Fruit fly (Drosophila melanogaster) whole organism, embryonic: ENCODE results near the gene CG1572.

Source experiments
- Aef1 ChIP-seq: fragments of 200-800 bp; sonication (Bioruptor generic); IDR thresholded peaks from 3 replicates; pipeline ENCODE4 v1.3.6; 2022; ENCODE audit warnings: missing biosample characterization, missing genetic modification characterization
- CG10147 ChIP-seq: fragments of 200-800 bp; sonication (Bioruptor generic); optimal IDR thresholded peaks from 2 replicates; lab custom pipeline; 2019; ENCODE audit warnings: missing biosample characterization, mild to moderate bottlenecking, missing genetic modification characterization, moderate library complexity
- CG10267 ChIP-seq: fragments of 200-800 bp; sonication (Bioruptor generic); optimal IDR thresholded peaks from 2 replicates; lab custom pipeline; 2018; ENCODE audit warnings: missing biosample characterization, mild to moderate bottlenecking, missing genetic modification characterization, moderate library complexity
- CG10431 ChIP-seq: fragments of 200-800 bp; sonication (Bioruptor generic); optimal IDR thresholded peaks from 3 replicates; lab custom pipeline; 2018; ENCODE audit warnings: missing biosample characterization, mild to moderate bottlenecking, missing genetic modification characterization
- CG12071 ChIP-seq: fragments of 200-800 bp; sonication (Bioruptor generic); optimal IDR thresholded peaks from 3 replicates; lab custom pipeline; 2018; ENCODE audit warnings: missing biosample characterization, mild to moderate bottlenecking, missing genetic modification characterization
- CG12104 ChIP-seq: fragments of 200-800 bp; sonication (Bioruptor generic); optimal IDR thresholded peaks from 3 replicates; lab custom pipeline; 2016; ENCODE audit warnings: missing biosample characterization, missing genetic modification characterization
- CG12769 ChIP-seq: fragments of 200-800 bp; sonication (Bioruptor generic); optimal IDR thresholded peaks from 2 replicates; lab custom pipeline; 2019; ENCODE audit warnings: missing biosample characterization, mild to moderate bottlenecking, missing genetic modification characterization, moderate library complexity
- CG15073 ChIP-seq: fragments of 200-800 bp; sonication (Bioruptor generic); optimal IDR thresholded peaks from 2 replicates; lab custom pipeline; 2016; ENCODE audit warnings: missing biosample characterization, missing genetic modification characterization
- CG17612 ChIP-seq: fragments of 200-800 bp; sonication (Bioruptor generic); IDR thresholded peaks from 2 replicates; pipeline ENCODE4 v1.3.6; 2022; ENCODE audit warnings: missing biosample characterization, missing genetic modification characterization
- CG17912 ChIP-seq: fragments of 200-800 bp; sonication (Bioruptor generic); optimal IDR thresholded peaks from 2 replicates; lab custom pipeline; 2018; ENCODE audit warnings: missing biosample characterization, mild to moderate bottlenecking, missing genetic modification characterization
- CG18011 ChIP-seq: fragments of 200-800 bp; sonication (Bioruptor generic); optimal IDR thresholded peaks from 2 replicates; lab custom pipeline; 2017; ENCODE audit warnings: missing biosample characterization, missing genetic modification characterization, mild to moderate bottlenecking, moderate library complexity, missing genotype
- CG18619 ChIP-seq: fragments of 200-800 bp; sonication (Bioruptor generic); optimal IDR thresholded peaks from 3 replicates; lab custom pipeline; 2017; ENCODE audit warnings: missing biosample characterization, mild to moderate bottlenecking, missing genetic modification characterization
- CG2116 ChIP-seq: fragments of 200-800 bp; sonication (Bioruptor generic); optimal IDR thresholded peaks from 3 replicates; lab custom pipeline; 2018; ENCODE audit warnings: missing biosample characterization, mild to moderate bottlenecking, missing genetic modification characterization
- CG2129 ChIP-seq: fragments of 200-800 bp; sonication (Bioruptor generic); IDR thresholded peaks from 2 replicates; pipeline ENCODE4 v1.3.6; 2022; ENCODE audit warnings: missing biosample characterization, missing genetic modification characterization; ENCODE audit not compliant: partially characterized antibody
- CG2678 ChIP-seq: fragments of 200-800 bp; sonication (Bioruptor generic); optimal IDR thresholded peaks from 3 replicates; lab custom pipeline; 2019; ENCODE audit warnings: missing biosample characterization, mild to moderate bottlenecking, missing genetic modification characterization, moderate library complexity
- CG33213 ChIP-seq: fragments of 200-800 bp; sonication (Bioruptor generic); optimal IDR thresholded peaks from 3 replicates; lab custom pipeline; 2016; ENCODE audit warnings: missing biosample characterization, missing genetic modification characterization
- CG34224 ChIP-seq: fragments of 200-800 bp; sonication (Bioruptor generic); IDR thresholded peaks from 3 replicates; pipeline ENCODE4 v1.3.6; 2022; ENCODE audit warnings: missing biosample characterization, missing genetic modification characterization; ENCODE audit not compliant: partially characterized antibody
- CG4360 ChIP-seq: fragments of 200-800 bp; sonication (Bioruptor generic); IDR thresholded peaks from 2 replicates; pipeline ENCODE4 v1.3.6; 2022; ENCODE audit warnings: missing biosample characterization, missing genetic modification characterization
- CG6654 ChIP-seq: fragments of 200-800 bp; sonication (Bioruptor generic); optimal IDR thresholded peaks from 2 replicates; lab custom pipeline; 2017; ENCODE audit warnings: missing biosample characterization, mild to moderate bottlenecking, missing genetic modification characterization
- CG7963 ChIP-seq: fragments of 200-800 bp; sonication (Bioruptor generic); IDR thresholded peaks from 3 replicates; pipeline ENCODE4 v1.3.6; 2022; ENCODE audit warnings: missing biosample characterization, missing genetic modification characterization; ENCODE audit not compliant: partially characterized antibody
- CG8089 ChIP-seq: fragments of 200-800 bp; sonication (Bioruptor generic); optimal IDR thresholded peaks from 3 replicates; lab custom pipeline; 2016; ENCODE audit warnings: missing biosample characterization, missing genetic modification characterization
- CG8281 ChIP-seq: fragments of 200-800 bp; sonication (Bioruptor generic); optimal IDR thresholded peaks from 2 replicates; lab custom pipeline; 2018; ENCODE audit warnings: missing biosample characterization, mild to moderate bottlenecking, missing genetic modification characterization, moderate library complexity
- CG8478 ChIP-seq: fragments of >200 bp; optimal IDR thresholded peaks from 2 replicates; lab custom pipeline; 2018
- CG9876 ChIP-seq: fragments of 200-800 bp; sonication (Bioruptor generic); optimal IDR thresholded peaks from 2 replicates; lab custom pipeline; 2016; ENCODE audit warnings: missing biosample characterization, missing genetic modification characterization
- Camta ChIP-seq: fragments of 200-800 bp; sonication (Bioruptor generic); optimal IDR thresholded peaks from 2 replicates; lab custom pipeline; 2016; ENCODE audit warnings: missing biosample characterization, missing genetic modification characterization
- ERR ChIP-seq: fragments of 200-800 bp; sonication (Bioruptor generic); optimal IDR thresholded peaks from 2 replicates; lab custom pipeline; 2016; ENCODE audit warnings: missing biosample characterization, missing genetic modification characterization
- HLHmδ ChIP-seq: fragments of 200-800 bp; sonication (Bioruptor generic); optimal IDR thresholded peaks from 2 replicates; lab custom pipeline; 2018; ENCODE audit warnings: missing biosample characterization, mild to moderate bottlenecking, missing genetic modification characterization, moderate library complexity
- Jarid2 ChIP-seq: fragments of 200-800 bp; sonication (Bioruptor generic); optimal IDR thresholded peaks from 3 replicates; lab custom pipeline; 2017; ENCODE audit warnings: mild to moderate bottlenecking, missing biosample characterization, missing genetic modification reagents, missing genetic modification characterization
- Med ChIP-seq: fragments of 200-800 bp; sonication (Bioruptor generic); peaks from one replicate; lab custom pipeline; 2016; ENCODE audit warnings: missing biosample characterization, missing genetic modification characterization, mild to moderate bottlenecking, inconsistent platforms, moderate library complexity
- Nf-YA ChIP-seq: fragments of 200-800 bp; sonication (Bioruptor generic); IDR thresholded peaks from 2 replicates; pipeline ENCODE4 v1.3.6; 2022; ENCODE audit warnings: missing biosample characterization, missing genetic modification characterization
- Poxn ChIP-seq: fragments of 200-800 bp; sonication (Bioruptor generic); IDR thresholded peaks from 2 replicates; pipeline ENCODE4 v1.3.6; 2022; ENCODE audit warnings: missing biosample characterization, missing genetic modification characterization
- Rx ChIP-seq: fragments of 200-800 bp; sonication (Bioruptor generic); IDR thresholded peaks from 2 replicates; pipeline ENCODE4 v1.3.6; 2022; ENCODE audit warnings: missing biosample characterization, missing genetic modification characterization
- Scr ChIP-seq: fragments of 200-800 bp; sonication (Bioruptor generic); IDR thresholded peaks from 2 replicates; pipeline ENCODE4 v1.3.6; 2022; ENCODE audit warnings: missing biosample characterization, missing genetic modification characterization; ENCODE audit not compliant: partially characterized antibody
- dan ChIP-seq: fragments of 200-800 bp; sonication (Bioruptor generic); IDR thresholded peaks from 2 replicates; pipeline ENCODE4 v1.3.6; 2022; ENCODE audit warnings: missing biosample characterization, missing genetic modification characterization
- en ChIP-seq: fragments of 200-800 bp; sonication (Bioruptor generic); optimal IDR thresholded peaks from 2 replicates; lab custom pipeline; 2016; ENCODE audit warnings: missing biosample characterization, missing genetic modification characterization
- eve ChIP-seq, 2 experiments: fragments of >200 bp; optimal IDR thresholded peaks; 2 replicates each; lab custom pipeline; 2017; ENCODE audit warnings: missing biosample characterization in 2 of 2, missing genetic modification characterization in 2 of 2
- fd3F ChIP-seq: fragments of 200-800 bp; sonication (Bioruptor generic); optimal IDR thresholded peaks from 2 replicates; lab custom pipeline; 2018; ENCODE audit warnings: missing biosample characterization, mild to moderate bottlenecking, missing genetic modification characterization, moderate library complexity
- hkb ChIP-seq, 2 experiments: fragments of 200-800 bp in 1 of 2; fragments of >200 bp in 1 of 2; sonication (Bioruptor generic) in 1 of 2; IDR thresholded peaks in 1 of 2; optimal IDR thresholded peaks in 1 of 2; 2 replicates each; pipeline versions ENCODE4 v1.3.6 to Lab custom; 2017 to 2022; ENCODE audit warnings: missing biosample characterization in 1 of 2, missing genetic modification characterization in 1 of 2
- lilli ChIP-seq: fragments of 200-800 bp; sonication (Bioruptor generic); optimal IDR thresholded peaks from 3 replicates; lab custom pipeline; 2016; ENCODE audit warnings: missing biosample characterization, missing genetic modification characterization
- lola ChIP-seq, 3 experiments: fragments of >200 bp in 2 of 3; fragments of 200-800 bp in 1 of 3; sonication (Bioruptor generic) in 1 of 3; optimal IDR thresholded peaks; 2 replicates each; lab custom pipeline; 2017 to 2019; ENCODE audit warnings: missing biosample characterization in 3 of 3, missing genetic modification characterization in 3 of 3, mild to moderate bottlenecking in 1 of 3, moderate library complexity in 1 of 3
- otp ChIP-seq: fragments of 200-800 bp; sonication (Bioruptor generic); IDR thresholded peaks from 3 replicates; pipeline ENCODE4, ENCODE4 v1.3.6; 2022; ENCODE audit warnings: missing biosample characterization, missing genetic modification characterization
- peb ChIP-seq: fragments of 200-800 bp; sonication (Bioruptor generic); IDR thresholded peaks from 2 replicates; pipeline ENCODE4 v1.3.6; 2022; ENCODE audit warnings: missing biosample characterization, missing genetic modification characterization
- sc ChIP-seq, 3 experiments: fragments of >200 bp in 2 of 3; fragments of 200-800 bp in 1 of 3; sonication (Bioruptor generic) in 1 of 3; optimal IDR thresholded peaks; 2 replicates in 2 of 3; 3 replicates in 1 of 3; lab custom pipeline; 2017; ENCODE audit warnings: mild to moderate bottlenecking in 1 of 3, missing biosample characterization in 1 of 3, missing genetic modification characterization in 1 of 3, missing genetic modification reagents in 1 of 3
- sens-2 ChIP-seq: fragments of 200-800 bp; sonication (Bioruptor generic); IDR thresholded peaks from 2 replicates; pipeline ENCODE4 v1.3.6; 2022; ENCODE audit warnings: missing biosample characterization, missing genetic modification characterization
- sim ChIP-seq: fragments of 200-800 bp; sonication (Bioruptor generic); IDR thresholded peaks from 2 replicates; pipeline ENCODE4 v1.3.6; 2022; ENCODE audit warnings: missing biosample characterization, missing genetic modification characterization
- sob ChIP-seq: fragments of 200-800 bp; sonication (Bioruptor generic); IDR thresholded peaks from 2 replicates; pipeline ENCODE4 v1.3.6; 2022; ENCODE audit warnings: missing biosample characterization, missing genetic modification characterization
- stc ChIP-seq: fragments of 200-800 bp; sonication (Bioruptor generic); IDR thresholded peaks from 2 replicates; pipeline ENCODE4 v1.3.6; 2022; ENCODE audit warnings: missing biosample characterization, missing genetic modification characterization
- tio ChIP-seq: fragments of 200-800 bp; sonication (Bioruptor generic); optimal IDR thresholded peaks from 2 replicates; lab custom pipeline; 2017; ENCODE audit warnings: missing biosample characterization, missing genetic modification characterization, inconsistent platforms
- tll ChIP-seq, 2 experiments: fragments of 200-800 bp in 1 of 2; fragments of >200 bp in 1 of 2; sonication (Bioruptor generic) in 1 of 2; optimal IDR thresholded peaks; 2 replicates each; lab custom pipeline; 2017 to 2019; ENCODE audit warnings: missing biosample characterization in 2 of 2, missing genetic modification characterization in 2 of 2, mild to moderate bottlenecking in 1 of 2, moderate library complexity in 1 of 2

CG1572 gene

DNA sequence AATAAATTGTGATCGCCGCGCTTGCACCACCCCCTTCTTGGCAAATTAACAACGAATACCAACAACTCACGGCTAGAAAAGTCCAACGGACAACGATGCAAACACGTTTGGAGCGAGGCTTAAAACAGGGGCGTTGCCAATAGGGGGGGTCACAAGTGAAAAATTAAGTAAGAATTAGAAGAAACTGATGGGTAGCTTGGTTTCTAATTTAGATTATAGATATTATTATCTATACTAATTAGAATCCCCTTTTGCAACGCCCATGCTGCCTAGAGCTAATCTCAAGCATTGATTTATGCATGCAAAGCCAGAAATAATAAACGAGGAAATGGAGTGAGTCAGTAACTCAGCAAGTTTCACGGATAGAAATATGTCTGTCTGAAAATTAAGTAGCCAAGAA is 40.0 kb downstream of the CG1572 start (continued):
- TF ChIP-seq CG8478 (lab: Kevin White, UChicago) = no peak
- no peak for TF ChIP-seq CG34224
- peak; percentile 23 for TF ChIP-seq Jarid2
- peak; percentile 82 for TF ChIP-seq CG2678 (tag; lab: Kevin White, UChicago)
- peak; percentile 77 for TF ChIP-seq fd3F (GFP tag; lab: Kevin White, UChicago)
- peak; percentile 52 for TF ChIP-seq CG12071 (GFP tag; lab: Kevin White, UChicago)
- TF ChIP-seq CG10431 (GFP tag; lab: Kevin White, UChicago) = no peak
- TF ChIP-seq CG7963 (GFP tag; lab: Robert Waterston, UW) = no peak
- TF ChIP-seq tio (GFP tag; lab: Kevin White, UChicago) = peak; percentile 48
- TF ChIP-seq CG2116 (GFP tag; lab: Kevin White, UChicago) = peak; percentile 10
- peak; percentile 87 for TF ChIP-seq Med (GFP tag; lab: Kevin White, UChicago)
- no peak for TF ChIP-seq sc (optimal IDR thresholded peaks at IDR 0.05; lab: Kevin White, UChicago)
- peak; percentile 7 for TF ChIP-seq sc (GFP tag; optimal IDR thresholded peaks at IDR 0.05; lab: Kevin White, UChicago)
- peak; percentile 42 for TF ChIP-seq CG12104 (GFP tag; lab: Kevin White, UChicago)
- TF ChIP-seq CG8089 = no peak
- TF ChIP-seq CG17912 (GFP tag; lab: Kevin White, UChicago) = no peak
- peak; percentile 86 for TF ChIP-seq lilli
- peak; percentile 45 for TF ChIP-seq CG10267 (tag; lab: Kevin White, UChicago)
- peak; percentile 74 for TF ChIP-seq stc
- peak; percentile 33 for TF ChIP-seq CG8281 (tag; lab: Kevin White, UChicago)
- TF ChIP-seq sob (GFP tag; lab: Robert Waterston, UW) = peak; percentile 85
- peak; percentile 88 for TF ChIP-seq Aef1 (GFP tag; lab: Robert Waterston, UW)
- TF ChIP-seq CG17612 = peak; percentile 66; the same call in 1 of the 2 replicates
- no peak for TF ChIP-seq dan (GFP tag; lab: Robert Waterston, UW)
- TF ChIP-seq hkb (optimal IDR thresholded peaks at IDR 0.05; lab: Kevin White, UChicago) = no peak
- TF ChIP-seq hkb (GFP tag; IDR thresholded peaks at IDR 0.05; lab: Robert Waterston, UW) = peak; percentile 86
- TF ChIP-seq CG2129 (GFP tag; lab: Robert Waterston, UW) = no peak
- no peak for TF ChIP-seq CG33213
- TF ChIP-seq sens-2 (GFP tag; lab: Robert Waterston, UW) = peak; percentile 74; the same call in 1 of the 2 replicates
- peak; percentile 73 for TF ChIP-seq Rx (GFP tag; lab: Robert Waterston, UW)
- TF ChIP-seq peb (GFP tag; lab: Robert Waterston, UW) = peak; percentile 61
- peak; percentile 35 for TF ChIP-seq CG18011 (GFP tag; lab: Kevin White, UChicago)
- peak; percentile 59 for TF ChIP-seq Nf-YA (GFP tag; lab: Robert Waterston, UW)
- peak; percentile 84 for TF ChIP-seq otp (GFP tag; lab: Robert Waterston, UW)
- TF ChIP-seq tll (GFP tag; optimal IDR thresholded peaks at IDR 0.05; lab: Kevin White, UChicago) = no peak
- no peak for TF ChIP-seq Camta
- TF ChIP-seq CG10147 (GFP tag; lab: Kevin White, UChicago) = peak; percentile 68
- TF ChIP-seq eve (GFP tag; optimal IDR thresholded peaks at IDR 0.05; lab: Kevin White, UChicago) = peak in 1 of 2 experiments; percentile 73
- peak; percentile 81 for TF ChIP-seq CG12769
- peak in 1 of 3 experiments; percentile 5 for TF ChIP-seq lola (GFP tag; optimal IDR thresholded peaks at IDR 0.05; lab: Kevin White, UChicago)
- no peak for TF ChIP-seq ERR (GFP tag; lab: Kevin White, UChicago)
- TF ChIP-seq CG9876 (GFP tag; lab: Kevin White, UChicago) = no peak
- 0 out of 2 replicates have a peak, but pooled peaks have one; percentile 45 for TF ChIP-seq sim (GFP tag; lab: Robert Waterston, UW)
- no peak for TF ChIP-seq Scr
- no peak for TF ChIP-seq HLHmδ (GFP tag; lab: Kevin White, UChicago)
- TF ChIP-seq CG15073 (GFP tag; lab: Kevin White, UChicago) = no peak
- TF ChIP-seq CG18619 = peak; percentile 67
- TF ChIP-seq en (GFP tag; lab: Kevin White, UChicago) = no peak
- peak; percentile 46 for TF ChIP-seq CG6654
- TF ChIP-seq Poxn (GFP tag; lab: Robert Waterston, UW) = 0 out of 2 replicates have a peak, but pooled peaks have one; percentile 36
- TF ChIP-seq CG4360 (GFP tag; lab: Robert Waterston, UW) = 0 out of 2 replicates have a peak, but pooled peaks have one; percentile 7
